Fruit fly (Drosophila melanogaster): ENCODE results near the gene CG10663.

Gene CG10663

dm6 chr3L:12456916-12457662, 27.7 kb downstream of the CG10663 start:
- no peak for TF ChIP-seq Dll (optimal IDR thresholded peaks at IDR 0.05)
- TF ChIP-seq EcR (GFP tag; optimal IDR thresholded peaks at IDR 0.05), result no peak
- no peak for TF ChIP-seq psq (optimal IDR thresholded peaks at IDR 0.05)
- no peak for TF ChIP-seq usp (GFP tag; optimal IDR thresholded peaks at IDR 0.05)
- TF ChIP-seq pan (optimal IDR thresholded peaks at IDR 0.05), result no peak
- no peak for TF ChIP-seq CG8478 (optimal IDR thresholded peaks at IDR 0.05)

- no peak for TF ChIP-seq EcR (GFP tag; optimal IDR thresholded peaks at IDR 0.05)
These were observed 29.8 kb downstream of the CG10663 start for dm6 chr3L:12455034-12455433.

- TF ChIP-seq usp (GFP tag; optimal IDR thresholded peaks at IDR 0.05) (no peak), pan (optimal IDR thresholded peaks at IDR 0.05) (no peak), Dll (optimal IDR thresholded peaks at IDR 0.05) (no peak), CG8478 (optimal IDR thresholded peaks at IDR 0.05) (no peak), EcR (GFP tag; optimal IDR thresholded peaks at IDR 0.05) (no peak), psq (optimal IDR thresholded peaks at IDR 0.05) (no peak)
These were observed 31.3 kb downstream of the CG10663 start for dm6 chr3L:12453529-12453928.

dm6 chr3L:12447501-12447900, 37.3 kb downstream of the CG10663 start:
- no peak for TF ChIP-seq pan (optimal IDR thresholded peaks at IDR 0.05)
- TF ChIP-seq usp (GFP tag; optimal IDR thresholded peaks at IDR 0.05), result no peak
- no peak for TF ChIP-seq CG8478 (optimal IDR thresholded peaks at IDR 0.05)
- no peak for TF ChIP-seq Dll (optimal IDR thresholded peaks at IDR 0.05)
- TF ChIP-seq EcR (GFP tag; optimal IDR thresholded peaks at IDR 0.05), result no peak
- no peak for TF ChIP-seq psq (optimal IDR thresholded peaks at IDR 0.05)

- TF ChIP-seq psq (optimal IDR thresholded peaks at IDR 0.05) (no peak), CG8478 (optimal IDR thresholded peaks at IDR 0.05) (no peak), EcR (GFP tag; optimal IDR thresholded peaks at IDR 0.05) (no peak), Dll (optimal IDR thresholded peaks at IDR 0.05) (no peak), pan (optimal IDR thresholded peaks at IDR 0.05) (no peak), usp (GFP tag; optimal IDR thresholded peaks at IDR 0.05) (no peak)
These were observed 37.8 kb downstream of the CG10663 start for dm6 chr3L:12447081-12447480.

- TF ChIP-seq CG8478 (optimal IDR thresholded peaks at IDR 0.05), result no peak
- TF ChIP-seq usp (GFP tag; optimal IDR thresholded peaks at IDR 0.05), result no peak
- no peak for TF ChIP-seq Dll (optimal IDR thresholded peaks at IDR 0.05)
- no peak for TF ChIP-seq psq (optimal IDR thresholded peaks at IDR 0.05)
- no peak for TF ChIP-seq EcR (GFP tag; optimal IDR thresholded peaks at IDR 0.05)
- no peak for TF ChIP-seq pan (optimal IDR thresholded peaks at IDR 0.05)
These were observed 40.8 kb downstream of the CG10663 start for dm6 chr3L:12444040-12444439.

dm6 chr3L:12442593-12442992, 42.2 kb downstream of the CG10663 start:
- TF ChIP-seq Dll (optimal IDR thresholded peaks at IDR 0.05) (no peak), pan (optimal IDR thresholded peaks at IDR 0.05) (no peak), psq (optimal IDR thresholded peaks at IDR 0.05) (no peak), CG8478 (optimal IDR thresholded peaks at IDR 0.05) (no peak), EcR (GFP tag; optimal IDR thresholded peaks at IDR 0.05) (no peak), usp (GFP tag; optimal IDR thresholded peaks at IDR 0.05) (no peak)

dm6 chr3L:12434432-12434831, 50.4 kb downstream of the CG10663 start:
- TF ChIP-seq pan (optimal IDR thresholded peaks at IDR 0.05) (no peak), CG8478 (optimal IDR thresholded peaks at IDR 0.05) (peak; percentile 52)

dm6 chr3L:12433710-12434109, 51.1 kb downstream of the CG10663 start:
- no peak for TF ChIP-seq EcR (GFP tag; optimal IDR thresholded peaks at IDR 0.05)
- peak; percentile 13 for TF ChIP-seq Dll (optimal IDR thresholded peaks at IDR 0.05)
- no peak for TF ChIP-seq usp (GFP tag; optimal IDR thresholded peaks at IDR 0.05)
- peak; percentile 81 for TF ChIP-seq CG8478 (optimal IDR thresholded peaks at IDR 0.05)

- TF ChIP-seq EcR (GFP tag; optimal IDR thresholded peaks at IDR 0.05) (no peak), psq (optimal IDR thresholded peaks at IDR 0.05) (no peak)
These were observed 52.3 kb downstream of the CG10663 start, which contains the start of gene toe for dm6 chr3L:12432392-12433012. toe (minus strand) TSS chr3L:12432668.

All from whole organism.